Worm (Caenorhabditis elegans): Measurements from ENCODE around the gene pbs-3.

ce11 chrII:4993530-4994192, 38.4 kb upstream of the pbs-3 start, which contains the start of the genes eif-1 and vps-24:
- TF ChIP-seq T22C8.4 (GFP tag; IDR thresholded peaks at IDR 0.05) = no peak
- no peak for TF ChIP-seq ref-1 (GFP tag; conservative IDR thresholded peaks at IDR 0.05)
- no peak for TF ChIP-seq cog-1 (tag; optimal IDR thresholded peaks at IDR 0.05)
- no peak for TF ChIP-seq tab-1 (GFP tag; IDR thresholded peaks at IDR 0.05)
- no peak for TF ChIP-seq flt-1 (GFP tag; IDR thresholded peaks at IDR 0.05)
- no peak for TF ChIP-seq klf-2 (GFP tag; conservative IDR thresholded peaks at IDR 0.05)

All from whole organism, midembryonic.